Worm (Caenorhabditis elegans) whole organism, L4 larva: ENCODE measurements around the gene dhs-14.

ENCODE experiments used
- ceh-28 ChIP-seq: fragments of 150-350 bp; optimal IDR thresholded peaks from 2 replicates; lab custom pipeline; 2014; ENCODE audit warnings: missing biosample characterization, missing genetic modification reagents, missing genetic modification characterization
- daf-19 ChIP-seq: fragments of 200-800 bp; sonication (Bioruptor generic); conservative IDR thresholded peaks from 2 replicates; pipeline ENCODE4 v1.3.6; 2022; ENCODE audit warnings: missing genetic modification characterization, missing compliant biosample characterization
- egl-27 ChIP-seq: sonication (generic microtip); optimal IDR thresholded peaks from 3 replicates; lab custom pipeline; 2017; ENCODE audit warnings: missing biosample characterization, missing genetic modification reagents, missing genetic modification characterization
- fkh-10 ChIP-seq: fragments of 150-350 bp; optimal IDR thresholded peaks from 2 replicates; lab custom pipeline; 2014; ENCODE audit warnings: missing biosample characterization, missing genetic modification reagents, missing genetic modification characterization
- fos-1 ChIP-seq: fragments of 150-350 bp; optimal IDR thresholded peaks from 2 replicates; lab custom pipeline; 2014; ENCODE audit warnings: missing biosample characterization, missing genetic modification characterization
- hif-1 ChIP-seq, 2 experiments: sonication (generic microtip); optimal IDR thresholded peaks; 2 replicates each; lab custom pipeline; 2016 to 2017; ENCODE audit warnings: missing compliant biosample characterization in 2 of 2, missing genetic modification characterization in 2 of 2, missing genetic modification reagents in 2 of 2, missing genotype in 2 of 2, mild to moderate bottlenecking in 1 of 2
- jun-1 ChIP-seq: fragments of 150-350 bp; optimal IDR thresholded peaks from 2 replicates; lab custom pipeline; 2014; ENCODE audit warnings: missing biosample characterization, missing genetic modification reagents, missing genetic modification characterization
- lin-13 ChIP-seq: fragments of 150-350 bp; optimal IDR thresholded peaks from 2 replicates; lab custom pipeline; 2014; ENCODE audit warnings: missing biosample characterization, missing genetic modification reagents, missing genetic modification characterization
- nhr-10 ChIP-seq: fragments of 150-350 bp; optimal IDR thresholded peaks from 2 replicates; lab custom pipeline; 2014; ENCODE audit warnings: missing biosample characterization, missing genetic modification characterization
- php-3 ChIP-seq: fragments of 200-800 bp; sonication (Bioruptor generic); IDR thresholded peaks from 2 replicates; pipeline ENCODE4 v1.3.6; 2022; ENCODE audit warnings: missing genetic modification reagents, missing genetic modification characterization, missing compliant biosample characterization
- snpc-4 ChIP-seq: fragments of 150-350 bp; optimal IDR thresholded peaks from 2 replicates; lab custom pipeline; 2014; ENCODE audit warnings: missing biosample characterization, missing genetic modification characterization
- ztf-11 ChIP-seq: fragments of 150-350 bp; optimal IDR thresholded peaks from 2 replicates; lab custom pipeline; 2014; ENCODE audit warnings: missing biosample characterization, missing genetic modification characterization

DNA sequence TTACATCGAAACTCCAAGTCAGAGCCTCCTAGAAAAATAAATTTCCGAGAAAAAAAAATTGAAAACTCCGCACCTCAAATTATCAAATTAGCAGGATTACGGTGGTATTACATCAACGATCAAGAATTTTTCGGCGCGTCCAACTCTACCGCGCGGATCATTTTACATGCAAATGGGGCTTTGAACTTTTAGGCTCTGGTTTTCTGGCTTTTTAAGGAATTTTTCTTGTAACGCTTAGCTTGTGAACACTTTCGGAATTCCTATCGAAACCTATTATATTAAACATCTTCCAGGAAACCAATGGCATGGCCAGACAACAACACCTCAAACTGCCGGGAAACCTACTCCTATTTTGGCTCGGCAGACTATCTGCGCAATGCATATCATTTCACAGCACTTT lies 6.6 kb upstream of the dhs-14 start, which contains the start of gene srh-56:
- TF ChIP-seq egl-27: no peak
- no peak for TF ChIP-seq jun-1 (tag; lab: Kevin White, UChicago)
- no peak for TF ChIP-seq snpc-4
- no peak for TF ChIP-seq fos-1
- TF ChIP-seq php-3 (GFP tag; lab: Robert Waterston, UW): no peak
- no peak for TF ChIP-seq ztf-11 (tag; lab: Kevin White, UChicago)
- no peak for TF ChIP-seq lin-13 (GFP tag; lab: Kevin White, UChicago)
- TF ChIP-seq nhr-10 (tag; lab: Kevin White, UChicago): no peak
- no peak for TF ChIP-seq ceh-28
- no peak for TF ChIP-seq fkh-10 (GFP tag; lab: Kevin White, UChicago)
- no peak for TF ChIP-seq daf-19 (GFP tag; lab: Robert Waterston, UW)
- no peak for TF ChIP-seq hif-1 (tag; optimal IDR thresholded peaks at IDR 0.05; lab: Kevin White, UChicago)
